Fruit fly (Drosophila melanogaster): ENCODE data around the gene mew.

dm6 chrX:13209410-13209809 lies 48.9 kb downstream of the mew start:
- no peak for TF ChIP-seq h (optimal IDR thresholded peaks at IDR 0.05)
- no peak for TF ChIP-seq Sin3A (optimal IDR thresholded peaks at IDR 0.05)
